Worm (Caenorhabditis elegans): Measurements from ENCODE around the gene F54C9.3.
A peak's percentile ranks its signal among the peaks of the same experiment; 100 is the strongest.

The F54C9.3 gene

ce11 chrII:8599214-8599613 lies 32.6 kb upstream of the F54C9.3 start, which contains the start of gene F28C6.5:
TSS of gene F28C6.5 (plus strand) at chrII:8599514.
- TF ChIP-seq hlh-15 (tag; optimal IDR thresholded peaks at IDR 0.05) (no peak), elt-2 (tag; optimal IDR thresholded peaks at IDR 0.05) (no peak), elt-4 (tag; optimal IDR thresholded peaks at IDR 0.05) (no peak), ref-2 (tag; optimal IDR thresholded peaks at IDR 0.05) (no peak), sdc-2 (tag; optimal IDR thresholded peaks at IDR 0.05) (no peak), pat-9 (tag; optimal IDR thresholded peaks at IDR 0.05) (no peak), ceh-22 (tag; optimal IDR thresholded peaks at IDR 0.05) (no peak), unc-86 (tag; optimal IDR thresholded peaks at IDR 0.05) (no peak), C08G9.2 (tag; optimal IDR thresholded peaks at IDR 0.05) (no peak), sox-4 (tag; optimal IDR thresholded peaks at IDR 0.05) (no peak), hlh-6 (tag; optimal IDR thresholded peaks at IDR 0.05) (no peak), hlh-13 (GFP tag; optimal IDR thresholded peaks at IDR 0.05) (no peak), hlh-30 (tag; optimal IDR thresholded peaks at IDR 0.05; ENCODE audit: insufficient read depth) (no peak), pax-1 (tag; optimal IDR thresholded peaks at IDR 0.05) (no peak), nhr-232 (tag; optimal IDR thresholded peaks at IDR 0.05) (no peak), ttx-3 (tag; optimal IDR thresholded peaks at IDR 0.05) (no peak), ceh-24 (tag; optimal IDR thresholded peaks at IDR 0.05) (no peak), syd-9 (tag; optimal IDR thresholded peaks at IDR 0.05) (no peak), ahr-1 (tag; optimal IDR thresholded peaks at IDR 0.05) (no peak)

- TF ChIP-seq ceh-18 (tag; optimal IDR thresholded peaks at IDR 0.05) (no peak), ceh-34 (tag; optimal IDR thresholded peaks at IDR 0.05) (no peak)
Measured at ce11 chrII:8593840-8594625, 27.4 kb upstream of the F54C9.3 start, which contains the start of gene aptf-3. TSS of gene aptf-3 (plus strand) at chrII:8594190.

ce11 chrII:8590684-8591083 lies 24.0 kb upstream of the F54C9.3 start, which contains the start of gene aptf-4:
TSS of gene aptf-4 (plus strand) at chrII:8590984.
- TF ChIP-seq pha-4 (tag; optimal IDR thresholded peaks at IDR 0.05): no peak
- TF ChIP-seq K02D7.2 (tag; optimal IDR thresholded peaks at IDR 0.05): no peak
- TF ChIP-seq hlh-6 (tag; optimal IDR thresholded peaks at IDR 0.05): no peak
- no peak for TF ChIP-seq F13H6.1 (tag; optimal IDR thresholded peaks at IDR 0.05)
- no peak for TF ChIP-seq syd-9 (tag; optimal IDR thresholded peaks at IDR 0.05)
- TF ChIP-seq pat-9 (tag; optimal IDR thresholded peaks at IDR 0.05): no peak
- no peak for TF ChIP-seq ceh-6 (GFP tag; optimal IDR thresholded peaks at IDR 0.05)
- TF ChIP-seq elt-2 (tag; optimal IDR thresholded peaks at IDR 0.05): no peak
- no peak for TF ChIP-seq sox-4 (tag; optimal IDR thresholded peaks at IDR 0.05)
- TF ChIP-seq ceh-34 (tag; optimal IDR thresholded peaks at IDR 0.05): no peak
- no peak for TF ChIP-seq dmd-4 (tag; optimal IDR thresholded peaks at IDR 0.05; ENCODE audit: borderline replicate concordance)
- no peak for TF ChIP-seq tbx-2 (tag; optimal IDR thresholded peaks at IDR 0.05)
- no peak for TF ChIP-seq fkh-10 (GFP tag; optimal IDR thresholded peaks at IDR 0.05)
- TF ChIP-seq mec-3 (tag; optimal IDR thresholded peaks at IDR 0.05; ENCODE audit: borderline replicate concordance): no peak
- no peak for TF ChIP-seq ama-1 (optimal IDR thresholded peaks at IDR 0.05)
- no peak for TF ChIP-seq rnt-1 (tag; optimal IDR thresholded peaks at IDR 0.05)
- no peak for TF ChIP-seq ceh-31 (tag; optimal IDR thresholded peaks at IDR 0.05)
- no peak for TF ChIP-seq ref-2 (tag; optimal IDR thresholded peaks at IDR 0.05)
- no peak for TF ChIP-seq pha-2 (tag; optimal IDR thresholded peaks at IDR 0.05)
- TF ChIP-seq nfya-1 (tag; optimal IDR thresholded peaks at IDR 0.05): no peak

ce11 chrII:8589227-8589626 lies 22.6 kb upstream of the F54C9.3 start:
- peak; percentile 53 for TF ChIP-seq ceh-14 (tag; optimal IDR thresholded peaks at IDR 0.05)
- peak; percentile 81 for TF ChIP-seq ceh-31 (tag; optimal IDR thresholded peaks at IDR 0.05)
- TF ChIP-seq unc-42 (tag; optimal IDR thresholded peaks at IDR 0.05): peak; percentile 99
- TF ChIP-seq nfya-1 (tag; optimal IDR thresholded peaks at IDR 0.05): no peak
